Worm (Caenorhabditis elegans) whole organism, L3 larva: ENCODE results near the gene ZK354.2.

ENCODE experiments used
- ZK546.5 ChIP-seq: sonication (generic microtip); optimal IDR thresholded peaks from 2 replicates; lab custom pipeline; 2017; ENCODE audit warnings: missing biosample characterization, missing genetic modification characterization
- aly-2 ChIP-seq: fragments of 150-350 bp; optimal IDR thresholded peaks from 2 replicates; lab custom pipeline; 2014; ENCODE audit warnings: missing biosample characterization, missing genetic modification characterization
- ama-1 ChIP-seq: fragments of 150-350 bp; optimal IDR thresholded peaks from 2 replicates; lab custom pipeline; 2018
- ceh-16 ChIP-seq: sonication (generic microtip); optimal IDR thresholded peaks from 2 replicates; lab custom pipeline; 2017; ENCODE audit warnings: missing biosample characterization, missing genetic modification characterization
- ceh-28 ChIP-seq: fragments of 150-350 bp; optimal IDR thresholded peaks from 2 replicates; lab custom pipeline; 2014; ENCODE audit warnings: missing biosample characterization, missing genetic modification reagents, missing genetic modification characterization
- ceh-82 ChIP-seq: fragments of 150-350 bp; optimal IDR thresholded peaks from 2 replicates; lab custom pipeline; 2014; ENCODE audit warnings: missing biosample characterization, missing genetic modification characterization
- ceh-9 ChIP-seq: sonication (generic microtip); optimal IDR thresholded peaks from 2 replicates; lab custom pipeline; 2018; ENCODE audit warnings: missing biosample characterization, missing genetic modification characterization
- daf-12 ChIP-seq: fragments of 150-350 bp; optimal IDR thresholded peaks from 2 replicates; lab custom pipeline; 2014; ENCODE audit warnings: missing biosample characterization, missing genetic modification reagents, missing genetic modification characterization
- egl-27 ChIP-seq: sonication (generic microtip); optimal IDR thresholded peaks from 4 replicates; lab custom pipeline; 2017; ENCODE audit warnings: missing biosample characterization, missing genetic modification reagents, missing genetic modification characterization
- egl-5 ChIP-seq: fragments of 150-350 bp; optimal IDR thresholded peaks from 2 replicates; lab custom pipeline; 2017; ENCODE audit warnings: missing biosample characterization, missing genetic modification reagents, missing genetic modification characterization, inconsistent platforms
- elt-1 ChIP-seq: fragments of 150-350 bp; optimal IDR thresholded peaks from 2 replicates; lab custom pipeline; 2014; ENCODE audit warnings: missing biosample characterization, missing genetic modification characterization
- elt-2 ChIP-seq: sonication (generic microtip); optimal IDR thresholded peaks from 2 replicates; lab custom pipeline; 2016; ENCODE audit warnings: missing genetic modification reagents, mild to moderate bottlenecking, missing genetic modification characterization, missing compliant biosample characterization
- elt-3 ChIP-seq, 3 experiments: fragments of 150-350 bp in 1 of 3; sonication (generic microtip) in 2 of 3; optimal IDR thresholded peaks; 2 replicates in 2 of 3; 4 replicates in 1 of 3; lab custom pipeline; 2014 to 2017; ENCODE audit warnings: missing biosample characterization in 3 of 3, missing genetic modification characterization in 3 of 3
- eor-1 ChIP-seq, 2 experiments: fragments of 150-350 bp; optimal IDR thresholded peaks; 2 replicates each; lab custom pipeline; 2014 to 2018; ENCODE audit warnings: missing biosample characterization in 2 of 2, missing genetic modification characterization in 2 of 2
- fkh-2 ChIP-seq: fragments of 150-350 bp; optimal IDR thresholded peaks from 2 replicates; lab custom pipeline; 2014; ENCODE audit warnings: missing biosample characterization, missing genetic modification reagents, missing genetic modification characterization
- fos-1 ChIP-seq: fragments of 150-350 bp; optimal IDR thresholded peaks from 2 replicates; lab custom pipeline; 2014; ENCODE audit warnings: missing biosample characterization, missing genetic modification characterization
- jun-1 ChIP-seq: fragments of 150-350 bp; optimal IDR thresholded peaks from 2 replicates; lab custom pipeline; 2014; ENCODE audit warnings: missing biosample characterization, missing genetic modification reagents, missing genetic modification characterization
- lin-15B ChIP-seq: fragments of 150-350 bp; optimal IDR thresholded peaks from 2 replicates; lab custom pipeline; 2014; ENCODE audit warnings: missing biosample characterization, missing genetic modification characterization
- lin-39 ChIP-seq: fragments of 150-350 bp; optimal IDR thresholded peaks from 2 replicates; lab custom pipeline; 2018; ENCODE audit warnings: missing biosample characterization, missing genetic modification reagents, missing genetic modification characterization
- lsy-12 ChIP-seq: sonication (generic microtip); optimal IDR thresholded peaks from 2 replicates; lab custom pipeline; 2016; ENCODE audit warnings: mild to moderate bottlenecking, missing genetic modification characterization, missing compliant biosample characterization
- mdl-1 ChIP-seq: fragments of 150-350 bp; optimal IDR thresholded peaks from 2 replicates; lab custom pipeline; 2014; ENCODE audit warnings: missing biosample characterization, missing genetic modification characterization
- mml-1 ChIP-seq: fragments of 150-350 bp; sonication (generic microtip); optimal IDR thresholded peaks from 3 replicates; lab custom pipeline; 2014; ENCODE audit warnings: missing biosample characterization, missing genetic modification characterization
- nfya-1 ChIP-seq: sonication (generic microtip); optimal IDR thresholded peaks from 2 replicates; lab custom pipeline; 2017; ENCODE audit warnings: missing genetic modification characterization, mild to moderate bottlenecking, missing compliant biosample characterization, antibody characterized with exemption, moderate library complexity; ENCODE audit not compliant: insufficient read depth
- nhr-12 ChIP-seq: fragments of 150-350 bp; optimal IDR thresholded peaks from 2 replicates; lab custom pipeline; 2014; ENCODE audit warnings: missing biosample characterization, missing genetic modification characterization
- nhr-23 ChIP-seq: fragments of 150-350 bp; optimal IDR thresholded peaks from 2 replicates; lab custom pipeline; 2014; ENCODE audit warnings: missing biosample characterization, missing genetic modification reagents, missing genetic modification characterization
- nhr-237 ChIP-seq: fragments of 150-350 bp; optimal IDR thresholded peaks from 2 replicates; lab custom pipeline; 2014; ENCODE audit warnings: missing biosample characterization, missing genetic modification characterization
- nhr-25 ChIP-seq: sonication (generic microtip); optimal IDR thresholded peaks from 2 replicates; lab custom pipeline; 2017; ENCODE audit warnings: missing biosample characterization, missing genetic modification characterization
- nhr-28 ChIP-seq: fragments of 150-350 bp; optimal IDR thresholded peaks from 2 replicates; lab custom pipeline; 2014; ENCODE audit warnings: missing biosample characterization, missing genetic modification characterization
- nhr-43 ChIP-seq: sonication (generic microtip); optimal IDR thresholded peaks from 2 replicates; lab custom pipeline; 2016; ENCODE audit warnings: mild to moderate bottlenecking, missing genetic modification characterization, missing compliant biosample characterization; ENCODE audit not compliant: poor library complexity, severe bottlenecking
- nhr-67 ChIP-seq: fragments of 150-350 bp; optimal IDR thresholded peaks from 2 replicates; lab custom pipeline; 2014; ENCODE audit warnings: missing biosample characterization, missing genetic modification characterization
- pha-4 ChIP-seq: fragments of 150-350 bp; optimal IDR thresholded peaks from 2 replicates; lab custom pipeline; 2014; ENCODE audit warnings: missing biosample characterization, missing genetic modification reagents, missing genetic modification characterization
- pqm-1 ChIP-seq: fragments of 150-350 bp; optimal IDR thresholded peaks from 2 replicates; lab custom pipeline; 2017; ENCODE audit warnings: missing biosample characterization, missing genetic modification characterization, inconsistent platforms
- sea-2 ChIP-seq: fragments of 150-350 bp; sonication (generic microtip); optimal IDR thresholded peaks from 4 replicates; lab custom pipeline; 2014; ENCODE audit warnings: missing biosample characterization, missing genetic modification reagents, missing genetic modification characterization
- skn-1 ChIP-seq: fragments of 150-350 bp; optimal IDR thresholded peaks from 2 replicates; lab custom pipeline; 2014; ENCODE audit warnings: missing biosample characterization, missing genetic modification characterization
- snpc-4 ChIP-seq: fragments of 150-350 bp; optimal IDR thresholded peaks from 2 replicates; lab custom pipeline; 2014; ENCODE audit warnings: missing biosample characterization, missing genetic modification characterization
- tbx-2 ChIP-seq: sonication (generic microtip); optimal IDR thresholded peaks from 2 replicates; lab custom pipeline; 2016; ENCODE audit warnings: mild to moderate bottlenecking, missing genetic modification characterization, missing compliant biosample characterization
- unc-39 ChIP-seq: sonication (generic microtip); optimal IDR thresholded peaks from 4 replicates; lab custom pipeline; 2017; ENCODE audit warnings: missing biosample characterization, missing genetic modification characterization
- zag-1 ChIP-seq: fragments of 150-350 bp; optimal IDR thresholded peaks from 2 replicates; lab custom pipeline; 2014; ENCODE audit warnings: missing biosample characterization, missing genetic modification characterization
- ztf-11 ChIP-seq: fragments of 150-350 bp; optimal IDR thresholded peaks from 2 replicates; lab custom pipeline; 2014; ENCODE audit warnings: missing biosample characterization, missing genetic modification characterization

The ZK354.2 gene

ce11 chrIV:5273385-5273784, 39.8 kb upstream of the ZK354.2 start:
- TF ChIP-seq lin-39 (no peak), skn-1 (tag; lab: Kevin White, UChicago) (no peak), eor-1 (tag; optimal IDR thresholded peaks at IDR 0.05; lab: Kevin White, UChicago) (no peak), ztf-11 (tag; lab: Kevin White, UChicago) (no peak), zag-1 (no peak), fos-1 (tag; lab: Kevin White, UChicago) (no peak), lin-15B (tag; lab: Kevin White, UChicago) (no peak), nhr-12 (no peak)
- TF ChIP-seq, all 47 proteins: peak for 0

ce11 chrIV:5274123-5274581, 39.1 kb upstream of the ZK354.2 start, which contains the start of gene slfl-4:
slfl-4 (plus strand) TSS chrIV:5274531.
- TF ChIP-seq ama-1 (no peak), skn-1 (tag; lab: Kevin White, UChicago) (no peak), nhr-23 (tag; lab: Kevin White, UChicago) (no peak), nfya-1 (no peak), aly-2 (tag; lab: Kevin White, UChicago) (no peak), mml-1 (tag; lab: Kevin White, UChicago) (no peak), egl-5 (tag; lab: Kevin White, UChicago) (no peak), nhr-28 (tag; lab: Kevin White, UChicago) (no peak), jun-1 (no peak), lsy-12 (tag; lab: Kevin White, UChicago) (no peak), snpc-4 (tag; lab: Kevin White, UChicago) (no peak), ceh-82 (tag; lab: Kevin White, UChicago) (no peak), ceh-28 (tag; lab: Kevin White, UChicago) (no peak), sea-2 (GFP tag; lab: Kevin White, UChicago) (no peak), mdl-1 (tag; lab: Kevin White, UChicago) (no peak), unc-39 (no peak)
- TF ChIP-seq, all 47 proteins: peak for 0

DNA sequence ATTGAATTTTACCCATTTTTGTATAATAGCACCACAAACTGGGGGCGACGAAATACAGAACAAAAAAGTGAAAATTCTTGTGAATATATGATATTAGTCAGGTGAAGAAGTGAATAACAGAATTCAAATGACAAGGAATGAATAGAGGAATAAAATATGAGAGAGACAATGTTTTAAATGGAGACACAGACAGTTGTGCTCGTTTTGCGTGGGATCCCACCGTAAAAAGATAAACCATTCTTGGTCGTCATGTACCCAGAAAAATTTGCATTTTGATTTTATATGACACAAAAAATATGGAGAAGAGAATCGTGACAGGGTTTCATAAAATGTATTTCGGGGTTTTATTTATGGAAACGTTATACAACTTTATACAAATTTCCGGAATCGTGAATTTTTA, 35.5 kb upstream of the ZK354.2 start, which contains the start of gene F36H12.17:
TSS of gene F36H12.17 (minus strand) at position 101 of the 400 bp plus-strand sequence.
- TF ChIP-seq ceh-28 (tag; lab: Kevin White, UChicago), result no peak
- no peak for TF ChIP-seq nhr-28 (tag; lab: Kevin White, UChicago)
- TF ChIP-seq skn-1 (tag; lab: Kevin White, UChicago), result no peak
- no peak for TF ChIP-seq ZK546.5 (tag; lab: Kevin White, UChicago)
- TF ChIP-seq lin-15B (tag; lab: Kevin White, UChicago), result no peak
- no peak for TF ChIP-seq nhr-43 (tag; lab: Kevin White, UChicago)
- no peak for TF ChIP-seq zag-1
- TF ChIP-seq nhr-67 (tag; lab: Kevin White, UChicago), result no peak
- TF ChIP-seq pqm-1 (tag; lab: Kevin White, UChicago), result no peak
- TF ChIP-seq fkh-2 (tag; lab: Kevin White, UChicago), result no peak
- TF ChIP-seq pha-4, result no peak
- no peak for TF ChIP-seq ama-1
- no peak for TF ChIP-seq sea-2 (GFP tag; lab: Kevin White, UChicago)
- no peak for TF ChIP-seq aly-2 (tag; lab: Kevin White, UChicago)
- no peak for TF ChIP-seq egl-27 (tag; lab: Kevin White, UChicago)
- TF ChIP-seq, all 47 proteins: peak for 0

ce11 chrIV:5281457-5281856, 31.7 kb upstream of the ZK354.2 start:
- TF ChIP-seq elt-3 (tag; optimal IDR thresholded peaks at IDR 0.05; lab: Kevin White, UChicago) (no peak), nhr-237 (tag; lab: Kevin White, UChicago) (no peak), skn-1 (tag; lab: Kevin White, UChicago) (no peak), elt-2 (tag; lab: Kevin White, UChicago) (no peak), daf-12 (no peak), nhr-25 (tag; lab: Kevin White, UChicago) (no peak), ceh-82 (tag; lab: Kevin White, UChicago) (no peak), jun-1 (no peak), elt-1 (tag; lab: Kevin White, UChicago) (no peak), unc-39 (no peak), fos-1 (tag; lab: Kevin White, UChicago) (no peak), eor-1 (tag; optimal IDR thresholded peaks at IDR 0.05; lab: Kevin White, UChicago) (no peak), tbx-2 (tag; lab: Kevin White, UChicago) (no peak), sea-2 (GFP tag; lab: Kevin White, UChicago) (no peak), mdl-1 (tag; lab: Kevin White, UChicago) (no peak), ceh-9 (tag; lab: Kevin White, UChicago) (no peak), ceh-16 (tag; lab: Kevin White, UChicago) (no peak)
- TF ChIP-seq, all 47 proteins: peak for 0
